Fruit fly (Drosophila melanogaster): ENCODE measurements around the gene rod.

dm6 chr3R:31605117-31605432, 24.3 kb downstream of the rod start:
- TF ChIP-seq Rel (GFP tag; optimal IDR thresholded peaks at IDR 0.05) (no peak), Rel (tag; optimal IDR thresholded peaks at IDR 0.05) (no peak), woc (GFP tag; optimal IDR thresholded peaks at IDR 0.05) (no peak), sv (GFP tag; optimal IDR thresholded peaks at IDR 0.05) (no peak), Hnf4 (GFP tag; optimal IDR thresholded peaks at IDR 0.05) (no peak), pan (optimal IDR thresholded peaks at IDR 0.05) (no peak), rgr (GFP tag; optimal IDR thresholded peaks at IDR 0.05) (no peak), fru (GFP tag; optimal IDR thresholded peaks at IDR 0.05) (no peak), HLH106 (tag; optimal IDR thresholded peaks at IDR 0.05) (no peak), Hr78 (GFP tag; optimal IDR thresholded peaks at IDR 0.05) (no peak), Abd-B (GFP tag; optimal IDR thresholded peaks at IDR 0.05) (no peak), lola (GFP tag; optimal IDR thresholded peaks at IDR 0.05) (no peak), OdsH (GFP tag; optimal IDR thresholded peaks at IDR 0.05) (no peak), CrebA (GFP tag; optimal IDR thresholded peaks at IDR 0.05; ENCODE audit: borderline replicate concordance) (no peak)
